Worm (Caenorhabditis elegans) whole organism, L2 larva: ENCODE data around the gene spig-3.
A peak's percentile ranks its signal among the peaks of the same experiment; 100 is the strongest.

ENCODE experiments used
- C34F6.9 ChIP-seq: fragments of 150-350 bp; optimal IDR thresholded peaks from 2 replicates; lab custom pipeline; 2014; ENCODE audit warnings: missing biosample characterization, missing genetic modification characterization
- F13H6.1 ChIP-seq: sonication (generic microtip); optimal IDR thresholded peaks from 2 replicates; lab custom pipeline; 2016; ENCODE audit warnings: missing genetic modification characterization, missing compliant biosample characterization
- Y55F3AM.14 ChIP-seq: fragments of 200-800 bp; sonication (Bioruptor generic); optimal IDR thresholded peaks from 2 replicates; lab custom pipeline; 2018; ENCODE audit warnings: mild to moderate bottlenecking, missing genetic modification characterization, missing compliant biosample characterization
- aly-2 ChIP-seq: fragments of 150-350 bp; optimal IDR thresholded peaks from 2 replicates; lab custom pipeline; 2014; ENCODE audit warnings: missing biosample characterization, missing genetic modification characterization
- ama-1 ChIP-seq: fragments of 150-350 bp; optimal IDR thresholded peaks from 2 replicates; lab custom pipeline; 2018; ENCODE audit warnings: inconsistent platforms
- blmp-1 ChIP-seq: sonication (generic microtip); optimal IDR thresholded peaks from 2 replicates; lab custom pipeline; 2017; ENCODE audit warnings: missing genetic modification characterization, mild to moderate bottlenecking, missing compliant biosample characterization, antibody characterized with exemption, moderate library complexity; ENCODE audit not compliant: insufficient read depth
- ceh-16 ChIP-seq: fragments of 150-350 bp; optimal IDR thresholded peaks from 2 replicates; lab custom pipeline; 2014; ENCODE audit warnings: missing biosample characterization, missing genetic modification characterization
- ceh-82 ChIP-seq: fragments of 150-350 bp; optimal IDR thresholded peaks from 2 replicates; lab custom pipeline; 2014; ENCODE audit warnings: missing biosample characterization, missing genetic modification characterization
- dmd-4 ChIP-seq: sonication (generic microtip); optimal IDR thresholded peaks from 2 replicates; lab custom pipeline; 2017; ENCODE audit warnings: missing biosample characterization, missing genetic modification characterization
- egl-27 ChIP-seq: sonication (generic microtip); optimal IDR thresholded peaks from 3 replicates; lab custom pipeline; 2017; ENCODE audit warnings: missing biosample characterization, missing genetic modification reagents, missing genetic modification characterization
- elt-3 ChIP-seq: sonication (generic microtip); optimal IDR thresholded peaks from 2 replicates; lab custom pipeline; 2017; ENCODE audit warnings: missing biosample characterization, missing genetic modification characterization
- fos-1 ChIP-seq: fragments of 150-350 bp; optimal IDR thresholded peaks from 2 replicates; lab custom pipeline; 2014; ENCODE audit warnings: missing biosample characterization, missing genetic modification characterization
- gmeb-1 ChIP-seq: fragments of 150-350 bp; optimal IDR thresholded peaks from 2 replicates; lab custom pipeline; 2014; ENCODE audit warnings: missing biosample characterization, missing genetic modification characterization
- lin-11 ChIP-seq: fragments of 150-350 bp; sonication (generic microtip); optimal IDR thresholded peaks from 2 replicates; lab custom pipeline; 2014; ENCODE audit warnings: missing biosample characterization, missing genetic modification characterization, inconsistent platforms, mixed read lengths
- lin-13 ChIP-seq: fragments of 150-350 bp; optimal IDR thresholded peaks from 2 replicates; lab custom pipeline; 2014; ENCODE audit warnings: missing biosample characterization, missing genetic modification reagents, missing genetic modification characterization
- lin-39 ChIP-seq: fragments of 150-350 bp; optimal IDR thresholded peaks from 2 replicates; lab custom pipeline; 2014; ENCODE audit warnings: missing biosample characterization, missing genetic modification reagents, missing genetic modification characterization
- lsy-2 ChIP-seq, 2 experiments: fragments of 150-350 bp in 1 of 2; sonication (generic microtip) in 1 of 2; optimal IDR thresholded peaks; 2 replicates each; lab custom pipeline; 2014 to 2017; ENCODE audit warnings: missing biosample characterization in 2 of 2, missing genetic modification characterization in 2 of 2
- mab-5 ChIP-seq: fragments of 150-350 bp; optimal IDR thresholded peaks from 2 replicates; lab custom pipeline; 2014; ENCODE audit warnings: missing biosample characterization, missing genetic modification characterization
- mdl-1 ChIP-seq, 2 experiments: fragments of 150-350 bp in 1 of 2; sonication (generic microtip) in 1 of 2; optimal IDR thresholded peaks; 2 replicates each; lab custom pipeline; 2017; ENCODE audit warnings: missing biosample characterization in 2 of 2, missing genetic modification characterization in 2 of 2
- nhr-10 ChIP-seq: sonication (generic microtip); optimal IDR thresholded peaks from 2 replicates; lab custom pipeline; 2017; ENCODE audit warnings: missing biosample characterization, missing genetic modification characterization
- nhr-11 ChIP-seq: fragments of 150-350 bp; optimal IDR thresholded peaks from 2 replicates; lab custom pipeline; 2014; ENCODE audit warnings: missing biosample characterization, missing genetic modification characterization
- nhr-12 ChIP-seq: fragments of 150-350 bp; optimal IDR thresholded peaks from 2 replicates; lab custom pipeline; 2014; ENCODE audit warnings: missing biosample characterization, missing genetic modification characterization
- nhr-129 ChIP-seq: fragments of 150-350 bp; optimal IDR thresholded peaks from 2 replicates; lab custom pipeline; 2014; ENCODE audit warnings: missing biosample characterization, missing genetic modification characterization
- nhr-23 ChIP-seq: fragments of 150-350 bp; optimal IDR thresholded peaks from 2 replicates; lab custom pipeline; 2014; ENCODE audit warnings: missing biosample characterization, missing genetic modification reagents, missing genetic modification characterization
- nhr-237 ChIP-seq: fragments of 150-350 bp; optimal IDR thresholded peaks from 2 replicates; lab custom pipeline; 2014; ENCODE audit warnings: missing biosample characterization, missing genetic modification characterization
- nhr-25 ChIP-seq: fragments of 150-350 bp; sonication (generic microtip); optimal IDR thresholded peaks from 3 replicates; lab custom pipeline; 2014; ENCODE audit warnings: missing biosample characterization, missing genetic modification characterization
- nhr-77 ChIP-seq: fragments of 150-350 bp; optimal IDR thresholded peaks from 2 replicates; lab custom pipeline; 2014; ENCODE audit warnings: missing biosample characterization, missing genetic modification characterization
- sem-4 ChIP-seq: fragments of 150-350 bp; optimal IDR thresholded peaks from 2 replicates; lab custom pipeline; 2014; ENCODE audit warnings: missing biosample characterization, missing genetic modification reagents, missing genetic modification characterization
- skn-1 ChIP-seq: sonication (generic microtip); optimal IDR thresholded peaks from 2 replicates; lab custom pipeline; 2017; ENCODE audit warnings: missing biosample characterization, missing genetic modification characterization
- sma-3 ChIP-seq: sonication (generic microtip); optimal IDR thresholded peaks from 2 replicates; lab custom pipeline; 2016; ENCODE audit warnings: missing genetic modification reagents, missing genetic modification characterization, missing compliant biosample characterization
- unc-39 ChIP-seq: fragments of 150-350 bp; optimal IDR thresholded peaks from 2 replicates; lab custom pipeline; 2014; ENCODE audit warnings: missing biosample characterization, missing genetic modification characterization
- unc-55 ChIP-seq: fragments of 150-350 bp; sonication (generic microtip); optimal IDR thresholded peaks from 3 replicates; lab custom pipeline; 2014; ENCODE audit warnings: missing biosample characterization, missing genetic modification reagents, missing genetic modification characterization
- zag-1 ChIP-seq: fragments of 150-350 bp; optimal IDR thresholded peaks from 2 replicates; lab custom pipeline; 2014; ENCODE audit warnings: missing biosample characterization, missing genetic modification characterization
- ztf-1 ChIP-seq: fragments of 200-800 bp; sonication (Bioruptor generic); conservative IDR thresholded peaks from 2 replicates; pipeline ENCODE4 v1.3.6; 2022; ENCODE audit warnings: missing genetic modification characterization, missing compliant biosample characterization
- ztf-4 ChIP-seq: fragments of 150-350 bp; optimal IDR thresholded peaks from 2 replicates; lab custom pipeline; 2014; ENCODE audit warnings: missing biosample characterization, missing genetic modification characterization

spig-3 gene

DNA sequence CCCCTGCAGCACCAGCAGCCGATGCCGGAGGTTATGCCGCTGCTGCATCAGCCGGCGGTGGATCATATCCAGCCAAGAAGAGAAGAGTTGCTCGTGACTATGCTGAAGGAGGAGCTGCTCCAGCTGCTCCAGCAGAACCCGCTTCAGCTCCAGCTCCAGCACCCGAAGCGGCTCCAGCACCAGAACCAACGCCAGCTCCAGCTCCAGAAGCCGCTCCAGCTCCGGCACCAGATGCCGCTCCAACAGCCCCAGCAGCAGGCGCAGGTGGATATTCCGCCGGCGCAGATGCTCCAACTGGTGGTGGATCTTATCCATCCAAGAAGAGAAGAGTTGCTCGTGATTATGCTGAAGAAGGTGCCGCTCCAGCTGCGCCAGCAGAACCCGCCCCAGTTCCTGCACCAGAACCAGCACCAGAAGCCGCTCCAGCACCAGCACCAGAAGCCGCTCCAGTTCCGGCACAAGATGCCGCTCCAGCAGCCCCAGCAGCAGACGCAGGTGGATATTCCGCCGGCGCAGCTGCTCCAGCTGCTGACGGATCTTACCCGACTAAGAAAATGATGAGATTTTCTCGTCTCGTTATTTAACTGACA is 21.4 kb upstream of the spig-3 start:
- TF ChIP-seq Y55F3AM.14 (GFP tag; lab: Kevin White, UChicago) (peak; percentile 11), nhr-237 (tag; lab: Kevin White, UChicago) (no peak), sem-4 (tag; lab: Kevin White, UChicago) (no peak), unc-55 (GFP tag; lab: Kevin White, UChicago) (no peak), ama-1 (lab: Kevin White, UChicago) (no peak), nhr-129 (no peak), lin-39 (no peak), ztf-4 (tag; lab: Kevin White, UChicago) (no peak)

DNA sequence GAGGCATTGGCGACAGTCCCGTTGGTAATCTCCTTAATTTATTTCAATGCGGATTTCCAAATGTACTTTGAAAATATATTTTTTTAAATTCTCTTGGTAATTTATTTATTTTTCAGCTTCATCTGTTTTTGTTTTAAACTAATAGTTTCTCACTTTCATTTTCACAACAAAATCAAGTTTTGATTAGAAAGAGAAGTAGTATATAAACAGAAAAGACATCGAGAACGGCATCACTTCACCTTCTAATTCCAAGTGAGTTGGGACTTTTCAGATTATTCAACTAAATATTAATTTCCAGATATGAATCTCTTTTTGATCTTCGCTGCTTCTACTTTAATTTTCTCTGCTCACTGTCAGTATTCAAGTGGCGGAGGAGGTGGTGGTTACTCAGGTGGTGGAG is 20.8 kb upstream of the spig-3 start, which contains the start of gene F47B8.14:
TSS of gene F47B8.14 (plus strand) at position 301 of the 400 bp plus-strand sequence.
- TF ChIP-seq unc-55 (GFP tag; lab: Kevin White, UChicago) (no peak), nhr-25 (tag; lab: Kevin White, UChicago) (no peak), nhr-237 (tag; lab: Kevin White, UChicago) (no peak), zag-1 (tag; lab: Kevin White, UChicago) (no peak), fos-1 (tag; lab: Kevin White, UChicago) (no peak), nhr-23 (tag; lab: Kevin White, UChicago) (no peak), ceh-16 (tag; lab: Kevin White, UChicago) (no peak), lsy-2 (tag; optimal IDR thresholded peaks at IDR 0.05; lab: Kevin White, UChicago) (no peak), nhr-12 (no peak), sma-3 (GFP tag; lab: Kevin White, UChicago) (no peak), lin-13 (GFP tag; lab: Kevin White, UChicago) (no peak), mdl-1 (tag; optimal IDR thresholded peaks at IDR 0.05; lab: Kevin White, UChicago) (no peak), elt-3 (no peak), ztf-1 (GFP tag; lab: Robert Waterston, UW) (no peak), nhr-10 (no peak), skn-1 (tag; lab: Kevin White, UChicago) (no peak)

ce11 chrV:14319101-14319781 is 19.8 kb upstream of the spig-3 start, which contains the start of gene F47B8.13:
Gene F47B8.13, minus strand, starts transcription at chrV:14319731.
- TF ChIP-seq mab-5 (no peak), nhr-11 (tag; lab: Kevin White, UChicago) (no peak), lsy-2 (tag; optimal IDR thresholded peaks at IDR 0.05; lab: Kevin White, UChicago) (no peak)
- TF ChIP-seq, all 48 proteins: peak for 0

DNA sequence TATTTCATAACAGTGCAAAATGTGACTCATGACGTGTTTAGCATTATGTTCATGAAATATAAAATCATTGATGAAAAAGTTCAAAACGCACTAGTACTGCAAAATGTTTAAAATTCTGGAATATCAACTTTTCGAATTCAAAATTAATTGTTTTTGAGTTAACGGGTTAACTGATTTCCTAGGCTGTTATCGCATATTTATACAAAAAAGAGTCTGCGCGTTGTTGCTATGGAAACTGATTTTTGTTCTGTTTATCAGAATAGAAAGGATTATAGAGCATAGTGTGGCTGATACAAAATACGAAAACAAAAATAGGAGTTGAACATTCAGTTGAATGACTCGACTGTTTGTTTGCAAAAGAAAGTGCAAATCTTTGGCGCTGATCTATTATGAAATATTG is 18.2 kb upstream of the spig-3 start:
- no peak for TF ChIP-seq nhr-77 (tag; lab: Kevin White, UChicago)
- TF ChIP-seq ama-1 (lab: Kevin White, UChicago): no peak
- TF ChIP-seq aly-2 (tag; lab: Kevin White, UChicago): no peak
- TF ChIP-seq unc-39 (tag; lab: Kevin White, UChicago): no peak
- no peak for TF ChIP-seq gmeb-1 (tag; lab: Kevin White, UChicago)
- no peak for TF ChIP-seq zag-1 (tag; lab: Kevin White, UChicago)
- TF ChIP-seq F13H6.1 (tag; lab: Kevin White, UChicago): no peak
- no peak for TF ChIP-seq nhr-25 (tag; lab: Kevin White, UChicago)
- no peak for TF ChIP-seq ceh-82 (tag; lab: Kevin White, UChicago)
- TF ChIP-seq egl-27 (tag; lab: Kevin White, UChicago): no peak

DNA sequence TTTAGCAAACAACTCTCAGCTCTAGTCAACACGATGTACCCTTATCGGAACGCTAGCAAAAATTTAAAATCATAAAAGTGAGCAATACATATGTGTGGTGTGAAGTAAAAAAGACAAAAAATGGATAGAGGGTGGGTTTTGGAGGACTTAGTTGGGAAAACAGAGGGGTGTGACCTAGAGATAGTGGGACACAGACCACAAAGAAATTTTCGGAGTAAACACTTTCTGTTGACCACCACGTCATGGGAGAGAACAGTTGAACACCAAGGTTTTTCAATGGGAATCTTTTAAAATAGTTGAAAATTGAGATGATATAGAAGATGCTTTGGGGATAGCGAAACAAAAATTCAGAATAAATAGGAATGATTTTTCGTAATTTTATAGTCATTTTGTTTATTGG is 17.7 kb upstream of the spig-3 start:
- TF ChIP-seq blmp-1 (tag; lab: Kevin White, UChicago): no peak
- TF ChIP-seq C34F6.9 (tag; lab: Kevin White, UChicago): peak; percentile 7
- peak; percentile 19 for TF ChIP-seq unc-55 (GFP tag; lab: Kevin White, UChicago)
- no peak for TF ChIP-seq lin-11 (tag; lab: Kevin White, UChicago)
- no peak for TF ChIP-seq sma-3 (GFP tag; lab: Kevin White, UChicago)
- no peak for TF ChIP-seq dmd-4 (tag; lab: Kevin White, UChicago)
- peak; percentile 40 for TF ChIP-seq nhr-129
